Worm (Caenorhabditis elegans) whole organism, late embryonic: ENCODE data around the gene spex-3.
A peak's percentile ranks its signal among the peaks of the same experiment; 100 is the strongest.

ENCODE experiments used
- C08G9.2 ChIP-seq: sonication (generic microtip); optimal IDR thresholded peaks from 2 replicates; lab custom pipeline; 2016; ENCODE audit warnings: mild to moderate bottlenecking, missing genetic modification characterization, moderate library complexity, missing compliant biosample characterization
- C38D4.7 ChIP-seq: fragments of 200-800 bp; sonication (Bioruptor generic); optimal IDR thresholded peaks from 2 replicates; lab custom pipeline; 2018; ENCODE audit warnings: mild to moderate bottlenecking, missing genetic modification characterization, moderate library complexity, missing compliant biosample characterization
- F13H6.1 ChIP-seq: sonication (generic microtip); optimal IDR thresholded peaks from 2 replicates; lab custom pipeline; 2016; ENCODE audit warnings: missing genetic modification characterization, missing compliant biosample characterization
- ama-1 ChIP-seq: fragments of 150-350 bp; optimal IDR thresholded peaks from 2 replicates; lab custom pipeline; 2014
- ceh-18 ChIP-seq: sonication (generic microtip); optimal IDR thresholded peaks from 2 replicates; lab custom pipeline; 2016; ENCODE audit warnings: missing genetic modification characterization, missing compliant biosample characterization
- ceh-19 ChIP-seq: fragments of 200-800 bp; sonication (Bioruptor generic); optimal IDR thresholded peaks from 2 replicates; lab custom pipeline; 2018; ENCODE audit warnings: mild to moderate bottlenecking, missing genetic modification characterization, missing compliant biosample characterization
- ceh-2 ChIP-seq: sonication (generic microtip); optimal IDR thresholded peaks from 2 replicates; lab custom pipeline; 2016; ENCODE audit warnings: missing genotype, missing genetic modification characterization, missing compliant biosample characterization
- ceh-22 ChIP-seq: sonication (generic microtip); optimal IDR thresholded peaks from 2 replicates; lab custom pipeline; 2017; ENCODE audit warnings: missing biosample characterization, missing genetic modification characterization
- ceh-30 ChIP-seq: fragments of 150-350 bp; optimal IDR thresholded peaks from 2 replicates; lab custom pipeline; 2014; ENCODE audit warnings: missing biosample characterization, missing genetic modification characterization
- ceh-34 ChIP-seq: sonication (generic microtip); optimal IDR thresholded peaks from 2 replicates; lab custom pipeline; 2016; ENCODE audit warnings: mild to moderate bottlenecking, missing genetic modification characterization, missing compliant biosample characterization
- che-1 ChIP-seq: sonication (generic microtip); optimal IDR thresholded peaks from 2 replicates; lab custom pipeline; 2016; ENCODE audit warnings: mild to moderate bottlenecking, missing genetic modification characterization, missing compliant biosample characterization
- dmd-4 ChIP-seq: sonication (generic microtip); optimal IDR thresholded peaks from 2 replicates; lab custom pipeline; 2016; ENCODE audit warnings: borderline replicate concordance, missing genetic modification characterization, missing compliant biosample characterization
- dve-1 ChIP-seq: sonication (generic microtip); optimal IDR thresholded peaks from 2 replicates; lab custom pipeline; 2017; ENCODE audit warnings: antibody characterized with exemption, mild to moderate bottlenecking, missing genetic modification characterization, missing compliant biosample characterization
- elt-4 ChIP-seq: sonication (generic microtip); optimal IDR thresholded peaks from 2 replicates; lab custom pipeline; 2016; ENCODE audit warnings: missing genetic modification characterization, missing compliant biosample characterization
- ets-4 ChIP-seq: sonication (generic microtip); optimal IDR thresholded peaks from 2 replicates; lab custom pipeline; 2016; ENCODE audit warnings: missing genetic modification characterization, missing compliant biosample characterization
- eyg-1 ChIP-seq: sonication (generic microtip); optimal IDR thresholded peaks from 2 replicates; lab custom pipeline; 2016; ENCODE audit warnings: missing genotype, missing genetic modification characterization, missing compliant biosample characterization
- fkh-6 ChIP-seq: sonication (generic microtip); optimal IDR thresholded peaks from 2 replicates; lab custom pipeline; 2016; ENCODE audit warnings: missing genetic modification characterization, missing compliant biosample characterization
- gmeb-2 ChIP-seq: sonication (generic microtip); optimal IDR thresholded peaks from 2 replicates; lab custom pipeline; 2016; ENCODE audit warnings: missing genetic modification characterization, inconsistent platforms, missing compliant biosample characterization
- hlh-13 ChIP-seq: fragments of 200-800 bp; sonication (Bioruptor generic); optimal IDR thresholded peaks from 2 replicates; lab custom pipeline; 2018; ENCODE audit warnings: mild to moderate bottlenecking, missing genetic modification characterization, missing compliant biosample characterization
- hlh-15 ChIP-seq: sonication (generic microtip); optimal IDR thresholded peaks from 2 replicates; lab custom pipeline; 2016; ENCODE audit warnings: missing genetic modification characterization, missing compliant biosample characterization
- hlh-6 ChIP-seq: sonication (generic microtip); optimal IDR thresholded peaks from 2 replicates; lab custom pipeline; 2016; ENCODE audit warnings: missing genotype, missing genetic modification characterization, missing compliant biosample characterization
- lim-6 ChIP-seq: sonication (generic microtip); optimal IDR thresholded peaks from 2 replicates; lab custom pipeline; 2016; ENCODE audit warnings: missing genetic modification characterization, missing compliant biosample characterization
- madf-2 ChIP-seq: sonication (generic microtip); optimal IDR thresholded peaks from 2 replicates; lab custom pipeline; 2017; ENCODE audit warnings: missing genetic modification characterization, missing compliant biosample characterization
- mec-3 ChIP-seq: sonication (generic microtip); optimal IDR thresholded peaks from 2 replicates; lab custom pipeline; 2016; ENCODE audit warnings: borderline replicate concordance, missing genetic modification characterization, missing compliant biosample characterization
- nfya-1 ChIP-seq: sonication (generic microtip); optimal IDR thresholded peaks from 2 replicates; lab custom pipeline; 2017; ENCODE audit warnings: missing genetic modification characterization, mild to moderate bottlenecking, missing compliant biosample characterization, antibody characterized with exemption, moderate library complexity
- nhr-11 ChIP-seq: fragments of 150-350 bp; optimal IDR thresholded peaks from 2 replicates; lab custom pipeline; 2014; ENCODE audit warnings: missing biosample characterization, missing genetic modification characterization
- nhr-232 ChIP-seq: sonication (generic microtip); optimal IDR thresholded peaks from 2 replicates; lab custom pipeline; 2016; ENCODE audit warnings: missing genetic modification characterization, missing compliant biosample characterization
- npax-4 ChIP-seq: sonication (generic microtip); optimal IDR thresholded peaks from 2 replicates; lab custom pipeline; 2016; ENCODE audit warnings: missing genetic modification characterization, missing compliant biosample characterization
- pag-3 ChIP-seq: sonication (generic microtip); optimal IDR thresholded peaks from 2 replicates; lab custom pipeline; 2016; ENCODE audit warnings: missing compliant biosample characterization, missing genetic modification characterization, borderline replicate concordance
- pax-1 ChIP-seq: fragments of 150-350 bp; optimal IDR thresholded peaks from 2 replicates; lab custom pipeline; 2014; ENCODE audit warnings: missing biosample characterization, missing genetic modification characterization
- pqm-1 ChIP-seq: sonication (generic microtip); optimal IDR thresholded peaks from 2 replicates; lab custom pipeline; 2016; ENCODE audit warnings: missing genetic modification characterization, missing compliant biosample characterization
- pros-1 ChIP-seq: fragments of 150-350 bp; optimal IDR thresholded peaks from 2 replicates; lab custom pipeline; 2014; ENCODE audit warnings: missing biosample characterization, missing genetic modification reagents, missing genetic modification characterization
- rnt-1 ChIP-seq: sonication (generic microtip); optimal IDR thresholded peaks from 2 replicates; lab custom pipeline; 2016; ENCODE audit warnings: missing genetic modification characterization, missing compliant biosample characterization
- sox-2 ChIP-seq: fragments of 200-800 bp; sonication (Bioruptor generic); IDR thresholded peaks from 2 replicates; pipeline ENCODE4 v1.3.6; 2022; ENCODE audit warnings: missing genetic modification reagents, missing genetic modification characterization, missing compliant biosample characterization
- sox-4 ChIP-seq: sonication (generic microtip); optimal IDR thresholded peaks from 2 replicates; lab custom pipeline; 2017; ENCODE audit warnings: mild to moderate bottlenecking, missing genetic modification characterization, inconsistent platforms, missing compliant biosample characterization
- syd-9 ChIP-seq: sonication (generic microtip); optimal IDR thresholded peaks from 2 replicates; lab custom pipeline; 2016; ENCODE audit warnings: mild to moderate bottlenecking, missing genetic modification characterization, moderate library complexity, missing compliant biosample characterization
- tbx-7 ChIP-seq: sonication (generic microtip); optimal IDR thresholded peaks from 2 replicates; lab custom pipeline; 2016; ENCODE audit warnings: missing genotype, missing genetic modification characterization, missing compliant biosample characterization
- ttx-3 ChIP-seq: sonication (generic microtip); optimal IDR thresholded peaks from 2 replicates; lab custom pipeline; 2016; ENCODE audit warnings: missing genetic modification reagents, missing genetic modification characterization, missing compliant biosample characterization
- unc-3 ChIP-seq, 2 experiments: fragments of 200-800 bp in 1 of 2; sonication (Bioruptor generic) in 1 of 2; sonication (generic microtip) in 1 of 2; conservative IDR thresholded peaks in 1 of 2; optimal IDR thresholded peaks in 1 of 2; 2 replicates each; pipeline versions ENCODE4 v1.3.6 to Lab custom; 2016 to 2022; ENCODE audit warnings: missing compliant biosample characterization in 2 of 2, missing genetic modification characterization in 2 of 2, missing genetic modification reagents in 1 of 2
- unc-42 ChIP-seq: sonication (generic microtip); optimal IDR thresholded peaks from 2 replicates; lab custom pipeline; 2016; ENCODE audit warnings: missing genotype, missing genetic modification characterization, missing compliant biosample characterization
- unc-55 ChIP-seq: sonication (generic microtip); optimal IDR thresholded peaks from 2 replicates; lab custom pipeline; 2017; ENCODE audit warnings: missing biosample characterization, missing genetic modification reagents, missing genetic modification characterization
- unc-86 ChIP-seq: sonication (generic microtip); optimal IDR thresholded peaks from 2 replicates; lab custom pipeline; 2016; ENCODE audit warnings: missing genetic modification characterization, missing compliant biosample characterization

spex-3 gene

DNA sequence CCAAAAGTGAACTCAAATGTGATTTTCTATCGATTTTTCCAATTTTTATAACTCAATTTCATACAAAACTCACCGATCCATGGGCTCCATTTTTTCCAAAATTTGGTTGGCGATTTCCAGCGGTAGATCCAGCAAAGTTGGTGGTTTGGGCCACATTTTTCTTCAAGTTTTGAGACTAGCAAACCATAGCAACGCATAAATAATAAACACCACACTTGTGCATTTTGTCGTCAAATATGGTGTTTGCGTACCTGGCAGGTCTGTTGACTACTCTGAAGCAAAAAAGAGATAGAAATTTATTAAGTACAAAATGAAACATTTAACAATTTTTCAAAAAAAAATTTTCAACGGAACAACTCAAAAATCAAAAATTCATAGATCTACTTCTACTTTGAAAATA, 3.1 kb upstream of the spex-3 start:
- TF ChIP-seq fkh-6 (tag; lab: Kevin White, UChicago): no peak
- no peak for TF ChIP-seq sox-4 (tag; lab: Kevin White, UChicago)
- no peak for TF ChIP-seq ceh-2 (tag; lab: Kevin White, UChicago)
- no peak for TF ChIP-seq unc-86
- no peak for TF ChIP-seq nhr-11 (tag; lab: Kevin White, UChicago)
- TF ChIP-seq rnt-1 (tag; lab: Kevin White, UChicago): no peak
- TF ChIP-seq dmd-4 (tag; lab: Kevin White, UChicago): no peak
- TF ChIP-seq madf-2 (tag; lab: Kevin White, UChicago): no peak
- no peak for TF ChIP-seq che-1 (tag; lab: Kevin White, UChicago)
- no peak for TF ChIP-seq sox-2
- TF ChIP-seq elt-4 (tag; lab: Kevin White, UChicago): no peak
- TF ChIP-seq nhr-232 (tag; lab: Kevin White, UChicago): no peak
- TF ChIP-seq tbx-7 (tag; lab: Kevin White, UChicago): no peak
- no peak for TF ChIP-seq F13H6.1
- no peak for TF ChIP-seq mec-3
- no peak for TF ChIP-seq gmeb-2
- TF ChIP-seq unc-55 (GFP tag; lab: Kevin White, UChicago): no peak
- no peak for TF ChIP-seq ets-4
- no peak for TF ChIP-seq ceh-30 (tag; lab: Kevin White, UChicago)
- TF ChIP-seq unc-3 (GFP tag; conservative IDR thresholded peaks at IDR 0.05; lab: Robert Waterston, UW): no peak
- no peak for TF ChIP-seq unc-3 (tag; optimal IDR thresholded peaks at IDR 0.05; lab: Kevin White, UChicago)
- TF ChIP-seq, all 69 proteins: peak for 0

ce11 chrIII:1704020-1704419, 1.8 kb upstream of the spex-3 start:
- TF ChIP-seq ttx-3 (no peak), pros-1 (tag; lab: Kevin White, UChicago) (no peak), ceh-34 (tag; lab: Kevin White, UChicago) (no peak), hlh-6 (tag; lab: Kevin White, UChicago) (no peak), npax-4 (tag; lab: Kevin White, UChicago) (no peak), tbx-7 (tag; lab: Kevin White, UChicago) (no peak), dve-1 (tag; lab: Kevin White, UChicago) (peak; percentile 56)

DNA sequence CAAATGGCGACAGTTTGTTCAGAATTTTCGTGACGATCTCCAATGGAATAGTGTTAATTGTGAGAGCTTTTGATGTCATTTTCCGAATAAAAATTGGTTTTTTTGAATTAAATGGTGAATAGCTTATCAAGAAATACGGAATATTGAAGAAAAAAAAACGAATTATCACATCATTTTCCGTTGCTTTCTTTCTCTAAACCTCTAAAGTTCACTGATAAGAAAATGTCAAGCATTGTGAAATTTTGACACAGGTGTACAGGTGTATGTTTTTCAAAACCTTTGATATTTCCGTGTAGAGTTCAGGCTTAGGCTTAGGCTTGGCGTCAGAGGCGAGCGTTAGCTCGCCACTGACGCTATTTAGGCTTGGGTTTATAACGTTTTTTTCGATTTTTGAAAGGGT, 3.4 kb downstream of the spex-3 start, which contains the start of gene fbxa-74:
TSS of gene fbxa-74 (minus strand) at position 145 of the 400 bp plus-strand sequence.
- no peak for TF ChIP-seq elt-4 (tag; lab: Kevin White, UChicago)
- no peak for TF ChIP-seq syd-9 (tag; lab: Kevin White, UChicago)
- TF ChIP-seq unc-42: no peak
- no peak for TF ChIP-seq C08G9.2 (tag; lab: Kevin White, UChicago)
- TF ChIP-seq pax-1 (tag; lab: Kevin White, UChicago): no peak
- no peak for TF ChIP-seq lim-6 (tag; lab: Kevin White, UChicago)
- no peak for TF ChIP-seq fkh-6 (tag; lab: Kevin White, UChicago)
- TF ChIP-seq gmeb-2: no peak
- TF ChIP-seq C38D4.7: no peak
- TF ChIP-seq pag-3 (tag; lab: Kevin White, UChicago): no peak
- TF ChIP-seq ceh-22: no peak
- TF ChIP-seq ceh-18: no peak
- TF ChIP-seq hlh-15 (tag; lab: Kevin White, UChicago): no peak
- TF ChIP-seq ceh-34 (tag; lab: Kevin White, UChicago): no peak
- TF ChIP-seq hlh-13 (GFP tag; lab: Kevin White, UChicago): no peak
- no peak for TF ChIP-seq sox-2

- TF ChIP-seq nfya-1 (tag; lab: Kevin White, UChicago) (no peak), F13H6.1 (no peak), eyg-1 (no peak), ama-1 (lab: Kevin White, UChicago) (no peak), nhr-11 (tag; lab: Kevin White, UChicago) (no peak), mec-3 (no peak), ceh-19 (no peak), pqm-1 (no peak), dve-1 (tag; lab: Kevin White, UChicago) (no peak), unc-42 (no peak), unc-55 (GFP tag; lab: Kevin White, UChicago) (no peak), ceh-18 (no peak), ceh-2 (tag; lab: Kevin White, UChicago) (no peak), C38D4.7 (no peak)
- TF ChIP-seq, all 69 proteins: peak for 0
These were observed 7.2 kb downstream of the spex-3 start, which contains the start of gene srd-64 for ce11 chrIII:1695006-1695405. srd-64 (minus strand) TSS chrIII:1695106.
